Fruit fly (Drosophila melanogaster) S2 (cell line): ENCODE data around the gene mthl6.
"Not testable (repeated sequence)": the region's sequence is repeated elsewhere in the genome, so short reads cannot be mapped to it uniquely, and the experiment has no call there.

Experiments
- CG8478 ChIP-seq: fragments of >200 bp; optimal IDR thresholded peaks from 2 replicates; lab custom pipeline; 2018
- CTCF ChIP-seq, 2 experiments: fragments of >200 bp; optimal IDR thresholded peaks; 2 replicates each; lab custom pipeline; 2018

The mthl6 gene

dm6 chr3L:7485667-7486066 is at the start of gene mthl6:
Gene mthl6, plus strand, starts transcription at chr3L:7485967.
- TF ChIP-seq CTCF (optimal IDR thresholded peaks at IDR 0.05; lab: Kevin White, UChicago) (no peak), CG8478 (lab: Kevin White, UChicago) (no peak)

dm6 chr3L:7437366-7437765 is 48.4 kb upstream of the mthl6 start, which contains the start of gene CG14835:
Gene CG14835, minus strand, starts transcription at chr3L:7437466.
- no peak for TF ChIP-seq CTCF (optimal IDR thresholded peaks at IDR 0.05; lab: Kevin White, UChicago)
- TF ChIP-seq CG8478 (lab: Kevin White, UChicago), result no peak

dm6 chr3L:7439305-7439704 is 46.5 kb upstream of the mthl6 start, which contains the start of gene sphinx1:
Gene sphinx1, minus strand, starts transcription at chr3L:7439405.
- no peak for TF ChIP-seq CTCF (optimal IDR thresholded peaks at IDR 0.05; lab: Kevin White, UChicago)
- TF ChIP-seq CG8478 (lab: Kevin White, UChicago), result no peak

- TF ChIP-seq CG8478 (lab: Kevin White, UChicago), result no peak
- TF ChIP-seq CTCF (optimal IDR thresholded peaks at IDR 0.05; lab: Kevin White, UChicago), result no peak
Observed at dm6 chr3L:7440633-7441032, 45.1 kb upstream of the mthl6 start, which contains the start of gene sphinx2. Gene sphinx2, minus strand, starts transcription at chr3L:7440733.

dm6 chr3L:7449097-7449496 is 36.7 kb upstream of the mthl6 start:
- TF ChIP-seq CTCF (optimal IDR thresholded peaks at IDR 0.05; lab: Kevin White, UChicago) (no peak), CG8478 (lab: Kevin White, UChicago) (no peak)

dm6 chr3L:7450553-7450952 is 35.2 kb upstream of the mthl6 start, which contains the start of gene CG33278:
Gene CG33278, plus strand, starts transcription at chr3L:7450853.
- TF ChIP-seq CG8478 (lab: Kevin White, UChicago) (no peak), CTCF (optimal IDR thresholded peaks at IDR 0.05; lab: Kevin White, UChicago) (no peak)

dm6 chr3L:7455849-7456248 is 29.9 kb upstream of the mthl6 start, which contains the start of gene ppk26:
Gene ppk26, plus strand, starts transcription at chr3L:7456149.
- TF ChIP-seq CTCF (optimal IDR thresholded peaks at IDR 0.05; lab: Kevin White, UChicago), result no peak
- no peak for TF ChIP-seq CG8478 (lab: Kevin White, UChicago)

dm6 chr3L:7465209-7465608 is 20.6 kb upstream of the mthl6 start, which contains the start of the genes CG42660, CG42661 and Tsp66A:
Gene CG42660, plus strand, starts transcription at chr3L:7465509.
Gene CG42661, plus strand, starts transcription at chr3L:7465509.
Gene Tsp66A, plus strand, starts transcription at chr3L:7465509.
- no peak for TF ChIP-seq CG8478 (lab: Kevin White, UChicago)

dm6 chr3L:7470202-7470601 is 15.6 kb upstream of the mthl6 start, which contains the start of gene CG8543:
Gene CG8543, minus strand, starts transcription at chr3L:7470302.
- TF ChIP-seq CG8478 (lab: Kevin White, UChicago), result no peak
- no peak for TF ChIP-seq CTCF (optimal IDR thresholded peaks at IDR 0.05; lab: Kevin White, UChicago)

dm6 chr3L:7471259-7471658 is 14.5 kb upstream of the mthl6 start, which contains the start of gene CG8541:
Gene CG8541, plus strand, starts transcription at chr3L:7471559.
- TF ChIP-seq CTCF (optimal IDR thresholded peaks at IDR 0.05; lab: Kevin White, UChicago), result no peak
- TF ChIP-seq CG8478 (lab: Kevin White, UChicago), result no peak

- no peak for TF ChIP-seq CTCF (optimal IDR thresholded peaks at IDR 0.05; lab: Kevin White, UChicago)
- no peak for TF ChIP-seq CG8478 (lab: Kevin White, UChicago)
Observed at dm6 chr3L:7475270-7475669, 10.5 kb upstream of the mthl6 start, which contains the start of gene CG43292. Gene CG43292, plus strand, starts transcription at chr3L:7475570.

dm6 chr3L:7491564-7491963 is 5.8 kb downstream of the mthl6 start, which contains the start of gene Cyp316a1:
Gene Cyp316a1, plus strand, starts transcription at chr3L:7491864.
- TF ChIP-seq CTCF (optimal IDR thresholded peaks at IDR 0.05; lab: Kevin White, UChicago), result no peak
- TF ChIP-seq CG8478 (lab: Kevin White, UChicago), result no peak

- TF ChIP-seq CG8478 (lab: Kevin White, UChicago) (no peak), CTCF (optimal IDR thresholded peaks at IDR 0.05; lab: Kevin White, UChicago) (no peak)
Observed at dm6 chr3L:7496097-7496496, 10.3 kb downstream of the mthl6 start, which contains the start of gene Cyp4d8. Gene Cyp4d8, minus strand, starts transcription at chr3L:7496197.

- TF ChIP-seq CG8478 (lab: Kevin White, UChicago); CTCF (optimal IDR thresholded peaks at IDR 0.05; lab: Kevin White, UChicago): not testable (repeated sequence)
Observed at dm6 chr3L:7498731-7499130, 13.0 kb downstream of the mthl6 start, which contains the start of gene CG8539. Gene CG8539, minus strand, starts transcription at chr3L:7498831.

dm6 chr3L:7506117-7506516 is 20.4 kb downstream of the mthl6 start, which contains the start of gene CG7548:
Gene CG7548, minus strand, starts transcription at chr3L:7506217.
- TF ChIP-seq CTCF (optimal IDR thresholded peaks at IDR 0.05; lab: Kevin White, UChicago) (no peak), CG8478 (lab: Kevin White, UChicago) (no peak)
